Worm (Caenorhabditis elegans): ENCODE results near the gene B0285.3.

DNA sequence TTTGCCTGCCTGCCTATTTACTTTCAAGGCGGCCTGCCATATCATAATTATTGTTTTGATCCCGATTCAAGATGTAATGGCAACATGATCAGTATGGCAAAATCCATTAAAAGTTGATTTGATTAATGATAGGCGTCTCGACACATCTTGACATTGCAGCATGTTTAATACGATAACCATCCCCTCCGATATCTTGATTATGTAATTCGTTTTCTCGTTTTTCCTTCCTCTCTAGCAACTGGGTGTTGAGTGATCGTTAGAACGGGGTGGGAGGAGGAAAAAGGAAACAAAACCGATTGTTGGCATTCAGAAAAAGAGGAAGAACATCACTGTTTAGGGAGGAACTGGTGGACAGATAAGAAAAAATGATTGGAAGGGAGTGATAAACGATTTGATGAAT lies 48.8 kb upstream of the B0285.3 start:
- no peak for TF ChIP-seq flt-1 (GFP tag; IDR thresholded peaks at IDR 0.05)
- no peak for TF ChIP-seq tab-1 (GFP tag; IDR thresholded peaks at IDR 0.05)
- TF ChIP-seq med-1 (GFP tag; optimal IDR thresholded peaks at IDR 0.05; ENCODE audit: insufficient read depth), result no peak
- no peak for TF ChIP-seq ztf-29 (GFP tag; IDR thresholded peaks at IDR 0.05)
- no peak for TF ChIP-seq T22C8.4 (GFP tag; IDR thresholded peaks at IDR 0.05)
- no peak for TF ChIP-seq ztf-23 (GFP tag; IDR thresholded peaks at IDR 0.05)
